Fruit fly (Drosophila melanogaster): ENCODE data around the gene CG32712.

DNA sequence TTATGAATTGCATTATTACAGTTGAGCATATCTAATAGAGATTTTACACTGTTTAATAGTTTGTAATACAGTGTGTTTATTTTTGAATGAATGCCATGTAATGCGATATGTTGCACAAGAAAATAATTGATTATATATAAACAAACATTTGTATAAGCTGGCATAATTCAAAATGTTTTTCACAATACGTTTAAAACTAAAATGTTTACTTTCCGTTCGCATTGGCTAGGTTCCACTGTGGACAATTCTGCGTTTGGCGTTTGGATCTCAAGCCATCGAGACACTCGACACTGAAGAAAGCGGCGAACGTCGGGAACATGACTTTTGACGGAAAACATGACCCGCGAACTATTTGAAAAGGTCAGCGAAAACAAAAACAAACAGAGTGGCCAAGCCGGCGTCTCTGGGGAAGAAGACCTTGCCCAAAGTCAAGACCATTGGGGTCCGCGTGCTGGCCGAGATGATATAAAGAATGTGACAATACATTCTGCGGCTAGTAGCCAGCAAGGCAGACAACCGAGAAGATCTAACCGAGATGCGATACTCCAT, 39.8 kb upstream of the CG32712 start, which contains the start of gene Cp7Fb:
- TF ChIP-seq CG8478 (optimal IDR thresholded peaks at IDR 0.05) (no peak), usp (GFP tag; optimal IDR thresholded peaks at IDR 0.05) (no peak), psq (optimal IDR thresholded peaks at IDR 0.05) (no peak)

Data from whole organism.